Worm (Caenorhabditis elegans) whole organism, L2 larva: ENCODE data around the gene pct-1.

Source experiments
- ama-1 ChIP-seq: fragments of 150-350 bp; optimal IDR thresholded peaks from 2 replicates; lab custom pipeline; 2018; ENCODE audit warnings: inconsistent platforms
- ceh-82 ChIP-seq: fragments of 150-350 bp; optimal IDR thresholded peaks from 2 replicates; lab custom pipeline; 2014; ENCODE audit warnings: missing biosample characterization, missing genetic modification characterization
- elt-3 ChIP-seq: sonication (generic microtip); optimal IDR thresholded peaks from 2 replicates; lab custom pipeline; 2017; ENCODE audit warnings: missing biosample characterization, missing genetic modification characterization
- lsy-2 ChIP-seq, 2 experiments: fragments of 150-350 bp in 1 of 2; sonication (generic microtip) in 1 of 2; optimal IDR thresholded peaks; 2 replicates each; lab custom pipeline; 2014 to 2017; ENCODE audit warnings: missing biosample characterization in 2 of 2, missing genetic modification characterization in 2 of 2
- nhr-25 ChIP-seq: fragments of 150-350 bp; sonication (generic microtip); optimal IDR thresholded peaks from 3 replicates; lab custom pipeline; 2014; ENCODE audit warnings: missing biosample characterization, missing genetic modification characterization
- skn-1 ChIP-seq: sonication (generic microtip); optimal IDR thresholded peaks from 2 replicates; lab custom pipeline; 2017; ENCODE audit warnings: missing biosample characterization, missing genetic modification characterization
- sma-9 ChIP-seq, 2 experiments: fragments of 150-350 bp in 1 of 2; sonication (generic microtip) in 1 of 2; optimal IDR thresholded peaks; 2 replicates each; lab custom pipeline; 2014 to 2016; ENCODE audit warnings: missing genetic modification characterization in 2 of 2, mild to moderate bottlenecking in 1 of 2, missing biosample characterization in 1 of 2, missing compliant biosample characterization in 1 of 2, missing genetic modification reagents in 1 of 2, moderate library complexity in 1 of 2
- snpc-4 ChIP-seq: fragments of 150-350 bp; optimal IDR thresholded peaks from 2 replicates; lab custom pipeline; 2014; ENCODE audit warnings: missing biosample characterization, missing genetic modification characterization
- unc-39 ChIP-seq: fragments of 150-350 bp; optimal IDR thresholded peaks from 2 replicates; lab custom pipeline; 2014; ENCODE audit warnings: missing biosample characterization, missing genetic modification characterization

DNA sequence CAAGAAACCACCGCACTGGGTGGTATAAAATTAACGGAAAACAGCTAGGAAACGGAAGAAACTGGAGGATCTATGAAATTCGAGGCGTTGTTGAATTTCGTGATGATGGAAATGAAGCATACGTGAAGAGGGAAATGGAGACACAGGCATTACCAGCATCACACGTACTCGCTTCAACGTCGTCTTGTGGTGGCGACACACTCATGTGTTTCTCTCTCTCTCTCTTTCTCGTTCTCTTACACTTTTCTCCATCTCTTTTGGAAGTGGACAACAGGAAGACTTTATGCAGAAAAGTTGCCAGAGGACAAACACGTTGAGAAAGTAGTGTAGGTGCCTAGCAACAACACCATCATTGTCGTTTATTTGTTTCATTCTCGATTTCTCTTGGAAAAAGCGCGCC, 56.1 kb downstream of the pct-1 start:
- TF ChIP-seq snpc-4 (tag; lab: Kevin White, UChicago) = no peak
- no peak for TF ChIP-seq ceh-82 (tag; lab: Kevin White, UChicago)
- TF ChIP-seq ama-1 (lab: Kevin White, UChicago) = no peak
- TF ChIP-seq unc-39 (tag; lab: Kevin White, UChicago) = no peak
- TF ChIP-seq skn-1 = no peak
- TF ChIP-seq lsy-2 (tag; optimal IDR thresholded peaks at IDR 0.05; lab: Kevin White, UChicago) = peak in 1 of 2 experiments; percentile 47
- TF ChIP-seq nhr-25 (tag; lab: Kevin White, UChicago) = no peak
- TF ChIP-seq elt-3 (tag; lab: Kevin White, UChicago) = no peak
- TF ChIP-seq sma-9 (GFP tag; optimal IDR thresholded peaks at IDR 0.05; lab: Kevin White, UChicago) = no peak
- TF ChIP-seq sma-9 (tag; optimal IDR thresholded peaks at IDR 0.05; lab: Kevin White, UChicago) = no peak
